Worm (Caenorhabditis elegans) whole organism, young adult: ENCODE measurements around the gene ZK616.1.

Experiments
- ama-1 ChIP-seq, 3 experiments: fragments of 150-350 bp in 1 of 3; sonication (generic microtip) in 2 of 3; optimal IDR thresholded peaks; 2 replicates each; lab custom pipeline; 2014 to 2018; ENCODE audit warnings: missing biosample characterization in 2 of 3, missing genetic modification characterization in 2 of 3, missing genetic modification reagents in 2 of 3
- bed-1 ChIP-seq: fragments of 200-800 bp; sonication (Bioruptor generic); IDR thresholded peaks from 2 replicates; pipeline ENCODE4 v1.3.6; 2022; ENCODE audit warnings: missing genetic modification reagents, missing genetic modification characterization, missing compliant biosample characterization
- cebp-1 ChIP-seq, 2 experiments: fragments of 200-800 bp in 1 of 2; sonication (Bioruptor generic) in 1 of 2; sonication (generic microtip) in 1 of 2; IDR thresholded peaks in 1 of 2; optimal IDR thresholded peaks in 1 of 2; 2 replicates each; pipeline versions ENCODE4 v1.3.6 to Lab custom; 2017 to 2022; ENCODE audit warnings: missing compliant biosample characterization in 2 of 2, missing genetic modification characterization in 2 of 2, mild to moderate bottlenecking in 1 of 2, missing genetic modification reagents in 1 of 2, moderate library complexity in 1 of 2
- ceh-27 ChIP-seq: fragments of 200-800 bp; sonication (Bioruptor generic); optimal IDR thresholded peaks from 2 replicates; lab custom pipeline; 2018; ENCODE audit warnings: mild to moderate bottlenecking, missing genetic modification characterization, moderate library complexity, missing compliant biosample characterization
- dpl-1 ChIP-seq: fragments of 150-350 bp; optimal IDR thresholded peaks from 2 replicates; lab custom pipeline; 2014; ENCODE audit warnings: missing biosample characterization, missing genetic modification reagents, missing genetic modification characterization
- efl-1 ChIP-seq: fragments of 150-350 bp; optimal IDR thresholded peaks from 2 replicates; lab custom pipeline; 2014; ENCODE audit warnings: missing biosample characterization, missing genetic modification reagents, missing genetic modification characterization
- zim-3 ChIP-seq: sonication (generic microtip); optimal IDR thresholded peaks from 2 replicates; lab custom pipeline; 2017; ENCODE audit warnings: mild to moderate bottlenecking, missing genetic modification characterization, moderate library complexity, missing compliant biosample characterization

DNA sequence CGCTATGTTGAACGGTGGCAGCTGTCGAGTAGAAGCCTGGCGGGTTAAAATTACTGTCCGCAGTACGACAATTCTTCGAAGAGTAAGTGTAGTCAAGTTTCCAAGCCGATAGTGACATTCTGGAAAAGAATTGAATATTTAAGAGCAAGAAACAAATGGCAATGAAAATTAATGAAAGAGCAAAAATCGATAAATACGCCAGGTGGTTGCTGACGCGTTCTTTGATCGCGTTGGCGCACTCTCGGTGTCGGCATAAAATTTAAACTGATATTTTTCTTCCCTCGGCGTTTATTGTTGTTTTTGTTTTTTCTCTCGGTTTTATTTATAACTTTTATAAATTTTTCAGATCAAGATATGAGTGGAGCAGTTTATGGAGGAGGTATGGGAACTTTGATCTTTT is 6.0 kb upstream of the ZK616.1 start, which contains the start of the genes perm-3 and swsn-6:
- no peak for TF ChIP-seq ama-1 (optimal IDR thresholded peaks at IDR 0.05; lab: Kevin White, UChicago)
- TF ChIP-seq ama-1 (GFP tag; optimal IDR thresholded peaks at IDR 0.05; lab: Kevin White, UChicago) = no peak
- TF ChIP-seq cebp-1 (GFP tag; IDR thresholded peaks at IDR 0.05; lab: Robert Waterston, UW) = no peak
- TF ChIP-seq cebp-1 (tag; optimal IDR thresholded peaks at IDR 0.05; lab: Kevin White, UChicago) = peak; percentile 65
- TF ChIP-seq dpl-1 = no peak
- no peak for TF ChIP-seq zim-3 (tag; lab: Kevin White, UChicago)
- no peak for TF ChIP-seq ceh-27 (GFP tag; lab: Kevin White, UChicago)
- peak; percentile 16 for TF ChIP-seq efl-1
- no peak for TF ChIP-seq bed-1 (GFP tag; lab: Robert Waterston, UW)
